Worm (Caenorhabditis elegans) whole organism, L1 larva: ENCODE measurements around the gene Y59H11AR.4.

Source experiments
- ama-1 ChIP-seq: fragments of 150-350 bp; optimal IDR thresholded peaks from 2 replicates; lab custom pipeline; 2014
- unc-130 ChIP-seq: fragments of 150-350 bp; optimal IDR thresholded peaks from 2 replicates; lab custom pipeline; 2017; ENCODE audit warnings: missing biosample characterization, missing genetic modification characterization, inconsistent platforms

DNA sequence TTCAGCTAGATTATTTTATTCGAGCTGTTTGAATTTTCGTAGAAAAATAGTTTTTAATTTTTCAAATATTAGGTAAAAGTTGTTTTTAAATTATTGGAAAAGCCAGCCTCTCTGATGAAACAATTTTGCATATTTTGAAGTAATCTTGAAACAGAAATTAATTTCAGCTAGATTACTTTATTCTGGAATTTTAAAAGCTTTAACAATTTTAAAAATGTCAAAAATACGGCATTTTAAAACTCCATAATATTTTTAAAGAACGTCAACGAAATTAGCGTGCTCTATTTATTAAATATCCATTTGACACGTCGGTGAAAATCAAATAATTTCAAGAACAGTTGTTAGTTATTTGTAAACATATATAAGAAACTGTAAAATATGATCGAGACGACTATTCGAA is 2.3 kb upstream of the Y59H11AR.4 start, which contains the start of gene Y59H11AR.10:
- TF ChIP-seq unc-130 (tag; lab: Kevin White, UChicago), result no peak
- TF ChIP-seq ama-1 (lab: Kevin White, UChicago), result no peak
